Worm (Caenorhabditis elegans) whole organism, mixed stage, embryonic: Measurements from ENCODE around the gene B0001.4.

Experiments used
- M03D4.4 ChIP-seq: sonication (generic microtip); optimal IDR thresholded peaks from 2 replicates; lab custom pipeline; 2017; ENCODE audit warnings: mild to moderate bottlenecking, missing genetic modification characterization, missing compliant biosample characterization
- bed-3 ChIP-seq: fragments of 200-800 bp; sonication (Bioruptor generic); optimal IDR thresholded peaks from 3 replicates; lab custom pipeline; 2018; ENCODE audit warnings: mild to moderate bottlenecking, missing genetic modification characterization, moderate library complexity, missing compliant biosample characterization
- blmp-1 ChIP-seq: fragments of 150-350 bp; optimal IDR thresholded peaks from 2 replicates; lab custom pipeline; 2014; ENCODE audit warnings: missing biosample characterization, missing genetic modification characterization
- ceh-39 ChIP-seq: fragments of 150-350 bp; optimal IDR thresholded peaks from 2 replicates; lab custom pipeline; 2014; ENCODE audit warnings: missing biosample characterization, missing genetic modification characterization
- ceh-43 ChIP-seq: fragments of 200-800 bp; sonication (Bioruptor generic); optimal IDR thresholded peaks from 2 replicates; lab custom pipeline; 2018; ENCODE audit warnings: mild to moderate bottlenecking, missing genetic modification characterization, moderate library complexity, missing compliant biosample characterization
- ceh-83 ChIP-seq: fragments of 200-800 bp; sonication (Bioruptor generic); optimal IDR thresholded peaks from 2 replicates; lab custom pipeline; 2018; ENCODE audit warnings: mild to moderate bottlenecking, missing genetic modification characterization, missing compliant biosample characterization
- ces-1 ChIP-seq: fragments of 150-350 bp; optimal IDR thresholded peaks from 2 replicates; lab custom pipeline; 2014; ENCODE audit warnings: missing biosample characterization, missing genetic modification reagents, missing genetic modification characterization
- cnd-1 ChIP-seq: fragments of 200-800 bp; sonication (Bioruptor generic); optimal IDR thresholded peaks from 2 replicates; lab custom pipeline; 2018; ENCODE audit warnings: mild to moderate bottlenecking, missing genetic modification characterization, missing compliant biosample characterization
- drap-1 ChIP-seq: fragments of 200-800 bp; sonication (Bioruptor generic); optimal IDR thresholded peaks from 3 replicates; lab custom pipeline; 2018; ENCODE audit warnings: mild to moderate bottlenecking, missing genetic modification characterization, missing compliant biosample characterization
- elt-1 ChIP-seq: sonication (generic microtip); optimal IDR thresholded peaks from 2 replicates; lab custom pipeline; 2017; ENCODE audit warnings: missing genetic modification characterization, mild to moderate bottlenecking, missing compliant biosample characterization, antibody characterized with exemption, moderate library complexity, borderline replicate concordance; ENCODE audit not compliant: insufficient read depth
- elt-3 ChIP-seq: fragments of 150-350 bp; optimal IDR thresholded peaks from 2 replicates; lab custom pipeline; 2014; ENCODE audit warnings: missing biosample characterization, missing genetic modification characterization
- flh-1 ChIP-seq: fragments of 200-800 bp; sonication (Bioruptor generic); optimal IDR thresholded peaks from 2 replicates; lab custom pipeline; 2018; ENCODE audit warnings: mild to moderate bottlenecking, missing genetic modification characterization, moderate library complexity, missing compliant biosample characterization
- ham-2 ChIP-seq: fragments of 200-800 bp; sonication (Bioruptor generic); optimal IDR thresholded peaks from 2 replicates; lab custom pipeline; 2018; ENCODE audit warnings: mild to moderate bottlenecking, missing genetic modification characterization, missing compliant biosample characterization
- hlh-1 ChIP-seq: fragments of 150-350 bp; optimal IDR thresholded peaks from 2 replicates; lab custom pipeline; 2014; ENCODE audit warnings: missing biosample characterization, missing genetic modification reagents, missing genetic modification characterization
- lin-13 ChIP-seq: fragments of 150-350 bp; optimal IDR thresholded peaks from 2 replicates; lab custom pipeline; 2014; ENCODE audit warnings: missing biosample characterization, missing genetic modification characterization
- mab-5 ChIP-seq: fragments of 150-350 bp; optimal IDR thresholded peaks from 2 replicates; lab custom pipeline; 2014; ENCODE audit warnings: missing biosample characterization, missing genetic modification characterization
- mep-1 ChIP-seq: fragments of 150-350 bp; optimal IDR thresholded peaks from 2 replicates; lab custom pipeline; 2017; ENCODE audit warnings: missing biosample characterization, missing genetic modification reagents, missing genetic modification characterization, inconsistent platforms
- mls-2 ChIP-seq: sonication (generic microtip); optimal IDR thresholded peaks from 2 replicates; lab custom pipeline; 2016; ENCODE audit warnings: mild to moderate bottlenecking, missing genetic modification characterization, moderate library complexity, missing compliant biosample characterization
- nhr-12 ChIP-seq: fragments of 150-350 bp; optimal IDR thresholded peaks from 2 replicates; lab custom pipeline; 2014; ENCODE audit warnings: missing biosample characterization, missing genetic modification characterization
- nhr-237 ChIP-seq: fragments of 150-350 bp; optimal IDR thresholded peaks from 2 replicates; lab custom pipeline; 2014; ENCODE audit warnings: missing biosample characterization, missing genetic modification characterization
- nhr-28 ChIP-seq: fragments of 150-350 bp; optimal IDR thresholded peaks from 2 replicates; lab custom pipeline; 2014; ENCODE audit warnings: missing biosample characterization, missing genetic modification characterization
- nhr-76 ChIP-seq: sonication (generic microtip); optimal IDR thresholded peaks from 2 replicates; lab custom pipeline; 2017; ENCODE audit warnings: missing biosample characterization, missing genetic modification characterization
- pha-4 ChIP-seq: fragments of 150-350 bp; optimal IDR thresholded peaks from 2 replicates; lab custom pipeline; 2018; ENCODE audit warnings: missing biosample characterization, missing genetic modification reagents, missing genetic modification characterization
- sem-2 ChIP-seq: fragments of 200-800 bp; sonication (Bioruptor generic); optimal IDR thresholded peaks from 2 replicates; lab custom pipeline; 2018; ENCODE audit warnings: mild to moderate bottlenecking, missing genetic modification characterization, missing compliant biosample characterization
- snpc-4 ChIP-seq: fragments of 150-350 bp; optimal IDR thresholded peaks from 2 replicates; lab custom pipeline; 2014; ENCODE audit warnings: missing biosample characterization, missing genetic modification characterization
- sptf-1 ChIP-seq: sonication (generic microtip); optimal IDR thresholded peaks from 2 replicates; lab custom pipeline; 2017; ENCODE audit warnings: mild to moderate bottlenecking, missing genetic modification characterization, moderate library complexity, missing compliant biosample characterization
- tbx-8 ChIP-seq: fragments of 200-800 bp; sonication (Bioruptor generic); optimal IDR thresholded peaks from 2 replicates; lab custom pipeline; 2018; ENCODE audit warnings: mild to moderate bottlenecking, missing genetic modification characterization, moderate library complexity, missing compliant biosample characterization
- unc-120 ChIP-seq: sonication (generic microtip); optimal IDR thresholded peaks from 2 replicates; lab custom pipeline; 2017; ENCODE audit warnings: missing genetic modification characterization, missing compliant biosample characterization; ENCODE audit not compliant: poor library complexity, severe bottlenecking
- unc-39 ChIP-seq: fragments of 150-350 bp; optimal IDR thresholded peaks from 2 replicates; lab custom pipeline; 2014; ENCODE audit warnings: missing biosample characterization, missing genetic modification characterization
- unc-62 ChIP-seq: fragments of 150-350 bp; optimal IDR thresholded peaks from 2 replicates; lab custom pipeline; 2014; ENCODE audit warnings: missing biosample characterization, missing genetic modification reagents, missing genetic modification characterization
- ztf-11 ChIP-seq: fragments of 150-350 bp; optimal IDR thresholded peaks from 2 replicates; lab custom pipeline; 2014; ENCODE audit warnings: missing biosample characterization, missing genetic modification characterization

The B0001.4 gene

ce11 chrIV:12120536-12120935 is 17.5 kb downstream of the B0001.4 start:
- TF ChIP-seq mab-5 (no peak), flh-1 (no peak)

ce11 chrIV:12114498-12114897 is 23.5 kb downstream of the B0001.4 start:
- TF ChIP-seq mab-5 (no peak), ces-1 (GFP tag; lab: Kevin White, UChicago) (peak; percentile 72), sem-2 (no peak), unc-39 (tag; lab: Kevin White, UChicago) (no peak)

- TF ChIP-seq lin-13 (tag; lab: Kevin White, UChicago) (no peak), sem-2 (no peak), ceh-43 (GFP tag; lab: Kevin White, UChicago) (no peak), ceh-83 (no peak), hlh-1 (tag; lab: Kevin White, UChicago) (peak; percentile 23), nhr-76 (tag; lab: Kevin White, UChicago) (no peak), unc-120 (tag; lab: Kevin White, UChicago) (peak; percentile 43), nhr-28 (tag; lab: Kevin White, UChicago) (no peak), ces-1 (GFP tag; lab: Kevin White, UChicago) (no peak), nhr-237 (no peak), snpc-4 (no peak), unc-62 (no peak), bed-3 (no peak)
Measured at ce11 chrIV:12113056-12113455, 24.9 kb downstream of the B0001.4 start.

- no peak for TF ChIP-seq tbx-8 (GFP tag; lab: Kevin White, UChicago)
- TF ChIP-seq drap-1 (GFP tag; lab: Kevin White, UChicago) = no peak
- TF ChIP-seq mab-5 = no peak
- no peak for TF ChIP-seq M03D4.4 (tag; lab: Kevin White, UChicago)
- no peak for TF ChIP-seq ces-1 (GFP tag; lab: Kevin White, UChicago)
- TF ChIP-seq ceh-39 = no peak
- no peak for TF ChIP-seq blmp-1 (tag; lab: Kevin White, UChicago)
- TF ChIP-seq ham-2 = no peak
- TF ChIP-seq hlh-1 (tag; lab: Kevin White, UChicago) = no peak
- no peak for TF ChIP-seq bed-3
- no peak for TF ChIP-seq lin-13 (tag; lab: Kevin White, UChicago)
- no peak for TF ChIP-seq mls-2
- no peak for TF ChIP-seq unc-120 (tag; lab: Kevin White, UChicago)
- TF ChIP-seq ceh-83 = no peak
- TF ChIP-seq pha-4 (tag; lab: Kevin White, UChicago) = no peak
- no peak for TF ChIP-seq ztf-11 (tag; lab: Kevin White, UChicago)
Measured at ce11 chrIV:12111477-12111876, 26.5 kb downstream of the B0001.4 start, which contains the start of gene dlc-2. Gene dlc-2, minus strand, starts transcription at chrIV:12111577.

- TF ChIP-seq cnd-1 (tag; lab: Kevin White, UChicago) = no peak
- no peak for TF ChIP-seq ztf-11 (tag; lab: Kevin White, UChicago)
- no peak for TF ChIP-seq sptf-1
- no peak for TF ChIP-seq nhr-12
- no peak for TF ChIP-seq tbx-8 (GFP tag; lab: Kevin White, UChicago)
- no peak for TF ChIP-seq elt-3 (tag; lab: Kevin White, UChicago)
- no peak for TF ChIP-seq M03D4.4 (tag; lab: Kevin White, UChicago)
- TF ChIP-seq unc-39 (tag; lab: Kevin White, UChicago) = no peak
- no peak for TF ChIP-seq nhr-76 (tag; lab: Kevin White, UChicago)
- TF ChIP-seq unc-62 = no peak
- no peak for TF ChIP-seq sem-2
- no peak for TF ChIP-seq elt-1 (tag; lab: Kevin White, UChicago)
- TF ChIP-seq lin-13 (tag; lab: Kevin White, UChicago) = no peak
- no peak for TF ChIP-seq unc-120 (tag; lab: Kevin White, UChicago)
- no peak for TF ChIP-seq bed-3
- no peak for TF ChIP-seq ham-2
- TF ChIP-seq snpc-4 = no peak
- TF ChIP-seq mep-1 (tag; lab: Kevin White, UChicago) = no peak
Measured at ce11 chrIV:12110339-12110738, 27.7 kb downstream of the B0001.4 start, which contains the start of gene col-129. Gene col-129, minus strand, starts transcription at chrIV:12110439.
